Worm (Caenorhabditis elegans) whole organism, midembryonic: ENCODE measurements around the gene Y77E11A.12.

Experiments
- T22C8.4 ChIP-seq: fragments of 200-800 bp; sonication (Bioruptor generic); IDR thresholded peaks from 2 replicates; pipeline ENCODE4 v1.3.6; 2022; ENCODE audit warnings: missing genetic modification characterization, missing compliant biosample characterization
- cog-1 ChIP-seq: sonication (generic microtip); optimal IDR thresholded peaks from 2 replicates; lab custom pipeline; 2016; ENCODE audit warnings: missing genetic modification characterization, missing compliant biosample characterization
- flt-1 ChIP-seq: fragments of 200-800 bp; sonication (Bioruptor generic); IDR thresholded peaks from 2 replicates; pipeline ENCODE4 v1.3.6; 2022; ENCODE audit warnings: missing genetic modification characterization, missing compliant biosample characterization
- klf-2 ChIP-seq: fragments of 200-800 bp; sonication (Bioruptor generic); conservative IDR thresholded peaks from 2 replicates; pipeline ENCODE4 v1.3.6; 2022; ENCODE audit warnings: missing genetic modification reagents, missing genetic modification characterization, missing compliant biosample characterization
- med-1 ChIP-seq: sonication (generic microtip); optimal IDR thresholded peaks from 2 replicates; lab custom pipeline; 2017; ENCODE audit warnings: missing genetic modification characterization, mild to moderate bottlenecking, missing compliant biosample characterization, antibody characterized with exemption, missing genetic modification reagents; ENCODE audit not compliant: insufficient read depth
- tab-1 ChIP-seq: fragments of 200-800 bp; sonication (Bioruptor generic); IDR thresholded peaks from 2 replicates; pipeline ENCODE4 v1.3.6; 2022; ENCODE audit warnings: missing genetic modification characterization, missing compliant biosample characterization
- ztf-23 ChIP-seq: fragments of 200-800 bp; sonication (Bioruptor generic); IDR thresholded peaks from 2 replicates; pipeline ENCODE4 v1.3.6; 2022; ENCODE audit warnings: missing genetic modification reagents, missing genetic modification characterization, missing compliant biosample characterization

DNA sequence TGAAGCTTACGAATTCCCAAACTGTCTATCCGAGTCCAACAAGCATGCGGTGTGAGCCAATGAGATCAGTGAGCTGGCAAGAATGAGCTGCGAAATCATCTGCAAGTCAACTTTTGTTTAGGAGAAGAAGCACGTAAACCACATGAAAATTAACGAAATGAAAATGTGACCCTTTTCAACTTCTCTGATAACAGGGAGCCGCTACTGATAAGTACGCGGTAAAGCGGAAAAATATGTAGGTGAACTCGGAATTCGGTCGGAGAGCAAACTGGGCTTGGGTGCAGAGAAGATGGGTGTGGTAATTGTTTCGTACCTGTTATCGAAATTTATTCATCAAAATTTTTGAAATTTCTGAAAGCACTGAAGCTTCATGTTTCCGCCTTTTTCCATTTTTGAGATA is 41.6 kb upstream of the Y77E11A.12 start, which contains the start of gene clec-172:
- TF ChIP-seq ztf-23 (no peak), T22C8.4 (GFP tag; lab: Robert Waterston, UW) (no peak), tab-1 (GFP tag; lab: Robert Waterston, UW) (no peak), flt-1 (GFP tag; lab: Robert Waterston, UW) (no peak), med-1 (GFP tag; lab: Kevin White, UChicago) (no peak), klf-2 (GFP tag; lab: Robert Waterston, UW) (no peak), cog-1 (tag; lab: Kevin White, UChicago) (no peak)
